Fruit fly (Drosophila melanogaster) whole organism, embryonic: ENCODE measurements around the gene mTTF.

Experiments
- CG10147 ChIP-seq: fragments of 200-800 bp; sonication (Bioruptor generic); optimal IDR thresholded peaks from 2 replicates; lab custom pipeline; 2019; ENCODE audit warnings: missing biosample characterization, mild to moderate bottlenecking, missing genetic modification characterization, moderate library complexity
- CG10543 ChIP-seq: fragments of 200-800 bp; sonication (Bioruptor generic); optimal IDR thresholded peaks from 3 replicates; lab custom pipeline; 2017; ENCODE audit warnings: missing biosample characterization, mild to moderate bottlenecking, missing genetic modification characterization, moderate library complexity
- CG1233 ChIP-seq: fragments of 200-800 bp; sonication (Bioruptor generic); optimal IDR thresholded peaks from 4 replicates; lab custom pipeline; 2018; ENCODE audit warnings: missing biosample characterization, mild to moderate bottlenecking, missing genetic modification characterization
- CG13287 ChIP-seq: fragments of 200-800 bp; sonication (Bioruptor generic); IDR thresholded peaks from 2 replicates; pipeline ENCODE4 v1.3.6; 2022; ENCODE audit warnings: missing biosample characterization, missing genetic modification characterization; ENCODE audit not compliant: partially characterized antibody
- CG14860 ChIP-seq: fragments of 200-800 bp; sonication (Bioruptor generic); IDR thresholded peaks from 3 replicates; pipeline ENCODE4 v1.3.6; 2022; ENCODE audit warnings: missing biosample characterization, missing genetic modification characterization; ENCODE audit not compliant: partially characterized antibody
- CG16815 ChIP-seq: fragments of 200-800 bp; sonication (Bioruptor generic); optimal IDR thresholded peaks from 3 replicates; lab custom pipeline; 2017; ENCODE audit warnings: missing biosample characterization, mild to moderate bottlenecking, missing genetic modification characterization
- CG17361 ChIP-seq: fragments of 200-800 bp; sonication (Bioruptor generic); IDR thresholded peaks from 3 replicates; pipeline ENCODE4 v1.3.6; 2022; ENCODE audit warnings: missing biosample characterization, missing genetic modification characterization
- CG18476 ChIP-seq: fragments of 200-800 bp; sonication (Bioruptor generic); optimal IDR thresholded peaks from 2 replicates; lab custom pipeline; 2016; ENCODE audit warnings: missing biosample characterization, mild to moderate bottlenecking, missing genetic modification characterization
- CG2199 ChIP-seq: fragments of 200-800 bp; sonication (Bioruptor generic); IDR thresholded peaks from 3 replicates; pipeline ENCODE4 v1.3.6; 2022; ENCODE audit warnings: missing biosample characterization, missing genetic modification characterization
- CG2712 ChIP-seq: fragments of 200-800 bp; optimal IDR thresholded peaks from 3 replicates; lab custom pipeline; 2019; ENCODE audit warnings: missing biosample characterization, mild to moderate bottlenecking, missing genetic modification characterization, moderate library complexity
- CG4424 ChIP-seq: fragments of 200-800 bp; sonication (Bioruptor generic); optimal IDR thresholded peaks from 3 replicates; lab custom pipeline; 2016; ENCODE audit warnings: missing biosample characterization, missing genetic modification characterization
- CG7372 ChIP-seq: fragments of 200-800 bp; sonication (Bioruptor generic); IDR thresholded peaks from 2 replicates; pipeline ENCODE4 v1.3.6; 2022; ENCODE audit warnings: missing biosample characterization, missing genetic modification characterization
- CG7928 ChIP-seq: fragments of 200-800 bp; sonication (Bioruptor generic); optimal IDR thresholded peaks from 2 replicates; lab custom pipeline; 2017; ENCODE audit warnings: missing biosample characterization, mild to moderate bottlenecking, missing genetic modification characterization
- CG8478 ChIP-seq: fragments of >200 bp; optimal IDR thresholded peaks from 2 replicates; lab custom pipeline; 2018
- CG9876 ChIP-seq: fragments of 200-800 bp; sonication (Bioruptor generic); optimal IDR thresholded peaks from 2 replicates; lab custom pipeline; 2016; ENCODE audit warnings: missing biosample characterization, missing genetic modification characterization
- Dref ChIP-seq: fragments of 200-800 bp; sonication (Bioruptor generic); IDR thresholded peaks from 2 replicates; pipeline ENCODE4 v1.3.6; 2022; ENCODE audit warnings: missing biosample characterization, missing genetic modification characterization
- Eip74EF ChIP-seq, 2 experiments: fragments of 200-800 bp in 1 of 2; fragments of >200 bp in 1 of 2; sonication (Bioruptor generic) in 1 of 2; optimal IDR thresholded peaks; 2 replicates each; lab custom pipeline; 2017 to 2019; ENCODE audit warnings: missing biosample characterization in 2 of 2, missing genetic modification characterization in 2 of 2, mild to moderate bottlenecking in 1 of 2, moderate library complexity in 1 of 2
- H2.0 ChIP-seq: fragments of 200-800 bp; sonication (Bioruptor generic); IDR thresholded peaks from 2 replicates; pipeline ENCODE4 v1.3.6; 2022; ENCODE audit warnings: missing biosample characterization, missing genetic modification characterization
- Mad ChIP-seq: fragments of 200-800 bp; sonication (Bioruptor generic); optimal IDR thresholded peaks from 2 replicates; lab custom pipeline; 2016; ENCODE audit warnings: missing biosample characterization, missing genetic modification characterization
- Mes4 ChIP-seq: fragments of 200-800 bp; sonication (Bioruptor generic); optimal IDR thresholded peaks from 2 replicates; lab custom pipeline; 2016; ENCODE audit warnings: missing biosample characterization, missing genetic modification characterization
- Nf-YA ChIP-seq: fragments of 200-800 bp; sonication (Bioruptor generic); IDR thresholded peaks from 2 replicates; pipeline ENCODE4 v1.3.6; 2022; ENCODE audit warnings: missing biosample characterization, missing genetic modification characterization
- NfI ChIP-seq: fragments of 200-800 bp; sonication (Bioruptor generic); optimal IDR thresholded peaks from 3 replicates; lab custom pipeline; 2018; ENCODE audit warnings: missing biosample characterization, mild to moderate bottlenecking, missing genetic modification characterization, moderate library complexity
- Poxn ChIP-seq: fragments of 200-800 bp; sonication (Bioruptor generic); IDR thresholded peaks from 2 replicates; pipeline ENCODE4 v1.3.6; 2022; ENCODE audit warnings: missing biosample characterization, missing genetic modification characterization
- Xbp1 ChIP-seq: fragments of 200-800 bp; sonication (Bioruptor generic); optimal IDR thresholded peaks from 3 replicates; lab custom pipeline; 2016; ENCODE audit warnings: missing biosample characterization, mild to moderate bottlenecking, missing genetic modification characterization
- Xrp1 ChIP-seq: fragments of 200-800 bp; sonication (Bioruptor generic); IDR thresholded peaks from 2 replicates; pipeline ENCODE4 v1.3.6; 2022; ENCODE audit warnings: missing biosample characterization, missing genetic modification characterization
- bab2 ChIP-seq: fragments of 200-800 bp; sonication (Bioruptor generic); optimal IDR thresholded peaks from 2 replicates; lab custom pipeline; 2016; ENCODE audit warnings: missing biosample characterization, missing genetic modification characterization
- bcd ChIP-seq: fragments of 200-800 bp; sonication (Bioruptor generic); optimal IDR thresholded peaks from 2 replicates; lab custom pipeline; 2017; ENCODE audit warnings: missing biosample characterization, mild to moderate bottlenecking, missing genetic modification characterization
- crol ChIP-seq: fragments of 200-800 bp; sonication (Bioruptor generic); IDR thresholded peaks from 2 replicates; pipeline ENCODE4 v1.3.6; 2022; ENCODE audit warnings: missing biosample characterization, missing genetic modification characterization
- ems ChIP-seq: fragments of 200-800 bp; sonication (Bioruptor generic); optimal IDR thresholded peaks from 3 replicates; lab custom pipeline; 2016; ENCODE audit warnings: missing biosample characterization, missing genetic modification characterization
- ewg ChIP-seq: fragments of 200-800 bp; sonication (Bioruptor generic); optimal IDR thresholded peaks from 3 replicates; lab custom pipeline; 2017; ENCODE audit warnings: mild to moderate bottlenecking, missing biosample characterization, missing genetic modification reagents, missing genetic modification characterization
- exex ChIP-seq: fragments of 200-800 bp; sonication (Bioruptor generic); optimal IDR thresholded peaks from 4 replicates; lab custom pipeline; 2018; ENCODE audit warnings: missing biosample characterization, mild to moderate bottlenecking, missing genetic modification characterization, moderate library complexity
- gem ChIP-seq: fragments of 200-800 bp; sonication (Bioruptor generic); optimal IDR thresholded peaks from 2 replicates; lab custom pipeline; 2019; ENCODE audit warnings: missing biosample characterization, mild to moderate bottlenecking, missing genetic modification characterization, moderate library complexity
- hb ChIP-seq: fragments of 200-800 bp; sonication (Bioruptor generic); IDR thresholded peaks from 3 replicates; pipeline ENCODE4 v1.3.6; 2022; ENCODE audit warnings: missing biosample characterization, missing genetic modification characterization; ENCODE audit not compliant: partially characterized antibody
- inv ChIP-seq: fragments of 200-800 bp; sonication (Bioruptor generic); IDR thresholded peaks from 2 replicates; pipeline ENCODE4 v1.3.6; 2022; ENCODE audit warnings: missing biosample characterization, missing genetic modification characterization; ENCODE audit not compliant: partially characterized antibody
- ken ChIP-seq: fragments of 200-800 bp; sonication (Bioruptor generic); IDR thresholded peaks from 3 replicates; pipeline ENCODE4 v1.3.6; 2022; ENCODE audit warnings: missing biosample characterization, missing genetic modification characterization
- klu ChIP-seq: fragments of 200-800 bp; sonication (Bioruptor generic); IDR thresholded peaks from 2 replicates; pipeline ENCODE4 v1.3.6; 2022; ENCODE audit warnings: missing biosample characterization, missing genetic modification characterization
- ranshi ChIP-seq: fragments of 200-800 bp; sonication (Bioruptor generic); IDR thresholded peaks from 2 replicates; pipeline ENCODE4 v1.3.6; 2022; ENCODE audit warnings: missing biosample characterization, missing genetic modification characterization
- repo ChIP-seq: fragments of 200-800 bp; sonication (Bioruptor generic); optimal IDR thresholded peaks from 2 replicates; lab custom pipeline; 2016; ENCODE audit warnings: missing biosample characterization, missing genetic modification characterization
- rib ChIP-seq: fragments of 200-800 bp; sonication (Bioruptor generic); IDR thresholded peaks from 2 replicates; pipeline ENCODE4 v1.3.6; 2022; ENCODE audit warnings: missing biosample characterization, missing genetic modification characterization
- ro ChIP-seq: fragments of 200-800 bp; sonication (Bioruptor generic); IDR thresholded peaks from 2 replicates; pipeline ENCODE4 v1.3.6; 2022; ENCODE audit warnings: missing biosample characterization, missing genetic modification characterization
- sens ChIP-seq: fragments of 200-800 bp; sonication (Bioruptor generic); peaks from one replicate; lab custom pipeline; 2016; ENCODE audit warnings: missing biosample characterization, missing genetic modification characterization
- slbo ChIP-seq: fragments of 200-800 bp; sonication (Bioruptor generic); IDR thresholded peaks from 2 replicates; pipeline ENCODE4 v1.3.6; 2022; ENCODE audit warnings: missing biosample characterization, missing genetic modification characterization
- stc ChIP-seq: fragments of 200-800 bp; sonication (Bioruptor generic); IDR thresholded peaks from 2 replicates; pipeline ENCODE4 v1.3.6; 2022; ENCODE audit warnings: missing biosample characterization, missing genetic modification characterization
- vvl ChIP-seq: fragments of 200-800 bp; sonication (Bioruptor generic); IDR thresholded peaks from 2 replicates; pipeline ENCODE4 v1.3.6; 2022; ENCODE audit warnings: missing biosample characterization, missing genetic modification characterization

Gene mTTF

dm6 chr2L:14386522-14386921, 37.9 kb upstream of the mTTF start (continued):
- TF ChIP-seq Mad (GFP tag; lab: Kevin White, UChicago) (no peak), gem (tag; lab: Kevin White, UChicago) (peak; percentile 39), CG13287 (GFP tag; lab: Robert Waterston, UW) (no peak), CG17361 (GFP tag; lab: Robert Waterston, UW) (peak; percentile 21; the same call in 1 of the 3 replicates), CG2712 (tag; lab: Kevin White, UChicago) (peak; percentile 59), Nf-YA (no peak)

- TF ChIP-seq CG2199 (GFP tag; lab: Robert Waterston, UW) (0 out of 3 replicates have a peak, but pooled peaks have one; percentile 20), inv (peak; percentile 21; the same call in 1 of the 2 replicates), Mes4 (no peak), sens (GFP tag; lab: Kevin White, UChicago) (peak; percentile 1)
- TF ChIP-seq, all 482 proteins: peak for 3
These were observed 33.3 kb upstream of the mTTF start for dm6 chr2L:14381881-14382280.

dm6 chr2L:14381072-14381471, 32.5 kb upstream of the mTTF start, which contains the start of gene ppk:
Gene ppk (minus strand): TSS chr2L:14381172.
- no peak for TF ChIP-seq Dref (GFP tag; lab: Robert Waterston, UW)
- TF ChIP-seq hb (GFP tag; lab: Robert Waterston, UW) = no peak

- no peak for TF ChIP-seq CG7928 (GFP tag; lab: Kevin White, UChicago)
- TF ChIP-seq Poxn = 0 out of 2 replicates have a peak, but pooled peaks have one; percentile 25
- TF ChIP-seq CG4424 (GFP tag; lab: Kevin White, UChicago) = peak; percentile 59
- TF ChIP-seq slbo (GFP tag; lab: Robert Waterston, UW) = peak; percentile 30; the same call in 1 of the 2 replicates
- peak; percentile 6 for TF ChIP-seq NfI (GFP tag; lab: Kevin White, UChicago)
- TF ChIP-seq ro = no peak
- TF ChIP-seq ranshi = no peak
- no peak for TF ChIP-seq stc (GFP tag; lab: Robert Waterston, UW)
- TF ChIP-seq rib = no peak
- TF ChIP-seq repo (GFP tag; lab: Kevin White, UChicago) = peak; percentile 7
- TF ChIP-seq exex = no peak
- TF ChIP-seq CG16815 (GFP tag; lab: Kevin White, UChicago) = peak; percentile 29
- no peak for TF ChIP-seq ken (GFP tag; lab: Robert Waterston, UW)
- TF ChIP-seq Xrp1 (GFP tag; lab: Robert Waterston, UW) = peak; percentile 33; the same call in 1 of the 2 replicates
- TF ChIP-seq ems (GFP tag; lab: Kevin White, UChicago) = peak; percentile 18
- TF ChIP-seq CG9876 = no peak
- TF ChIP-seq CG10147 (GFP tag; lab: Kevin White, UChicago) = no peak
- no peak for TF ChIP-seq CG14860 (GFP tag; lab: Robert Waterston, UW)
- TF ChIP-seq bab2 (GFP tag; lab: Kevin White, UChicago) = peak; percentile 44
- TF ChIP-seq CG1233 (GFP tag; lab: Kevin White, UChicago) = peak; percentile 23
- TF ChIP-seq sens (GFP tag; lab: Kevin White, UChicago) = peak; percentile 31
- TF ChIP-seq Eip74EF (GFP tag; optimal IDR thresholded peaks at IDR 0.05; lab: Kevin White, UChicago) = peak in 1 of 2 experiments; percentile 47
- peak; percentile 7 for TF ChIP-seq ewg
- no peak for TF ChIP-seq crol (GFP tag; lab: Robert Waterston, UW)
- 0 out of 2 replicates have a peak, but pooled peaks have one; percentile 21 for TF ChIP-seq CG7372
- TF ChIP-seq CG8478 (lab: Kevin White, UChicago) = no peak
- TF ChIP-seq CG18476 = peak; percentile 34
- peak; percentile 48 for TF ChIP-seq bcd (GFP tag; lab: Kevin White, UChicago)
- 0 out of 2 replicates have a peak, but pooled peaks have one; percentile 29 for TF ChIP-seq H2.0 (GFP tag; lab: Robert Waterston, UW)
- TF ChIP-seq CG10543 = no peak
- peak; percentile 38 for TF ChIP-seq Xbp1
- TF ChIP-seq klu (GFP tag; lab: Robert Waterston, UW) = no peak
- TF ChIP-seq vvl = 0 out of 2 replicates have a peak, but pooled peaks have one; percentile 9
These were observed 28.1 kb upstream of the mTTF start for dm6 chr2L:14376484-14377254.
